Worm (Caenorhabditis elegans): Measurements from ENCODE around the gene R151.1.

DNA sequence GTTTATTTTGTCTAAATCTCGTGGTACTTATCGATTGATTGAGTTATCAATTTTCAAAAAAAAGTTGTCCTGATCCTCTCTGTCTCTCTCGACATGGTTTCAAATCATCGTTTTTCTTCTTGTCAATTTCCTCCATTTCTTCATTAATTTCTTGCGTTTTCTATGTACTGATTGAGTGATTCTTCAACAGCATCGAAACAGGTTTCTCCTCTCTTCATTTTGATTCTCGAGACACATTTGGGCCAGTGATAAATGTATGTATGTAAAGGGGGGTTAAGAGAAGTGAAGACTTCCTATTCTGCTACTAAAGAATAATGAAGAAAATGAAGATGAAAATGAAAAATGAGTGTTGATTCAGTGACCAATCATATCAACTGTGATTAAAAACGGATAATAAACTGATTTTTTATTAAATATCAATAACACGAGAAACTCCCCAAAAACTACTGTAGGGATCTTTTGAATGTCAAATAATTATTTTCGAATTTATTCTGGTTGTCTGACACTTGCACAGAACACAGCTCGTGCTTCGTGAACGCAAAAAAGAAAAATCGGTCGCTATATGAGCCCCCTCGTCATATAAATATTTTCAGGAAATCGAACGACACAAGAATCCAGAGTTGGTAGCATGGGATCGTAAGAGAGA lies 13.1 kb upstream of the R151.1 start:
- TF ChIP-seq ets-7 (tag; optimal IDR thresholded peaks at IDR 0.05) (no peak), ceh-36 (tag; optimal IDR thresholded peaks at IDR 0.05) (no peak), ceh-13 (GFP tag; optimal IDR thresholded peaks at IDR 0.05) (no peak), tbx-37 (GFP tag; conservative IDR thresholded peaks at IDR 0.05) (no peak), ama-1 (optimal IDR thresholded peaks at IDR 0.05) (no peak), flt-1 (GFP tag; IDR thresholded peaks at IDR 0.05) (no peak), hnd-1 (tag; optimal IDR thresholded peaks at IDR 0.05) (no peak), pes-1 (GFP tag; IDR thresholded peaks at IDR 0.05) (no peak), tra-4 (tag; optimal IDR thresholded peaks at IDR 0.05) (no peak), sea-1 (GFP tag; conservative IDR thresholded peaks at IDR 0.05) (no peak), F13C5.2 (tag; optimal IDR thresholded peaks at IDR 0.05) (no peak), hmbx-1 (tag; optimal IDR thresholded peaks at IDR 0.05) (no peak), scrt-1 (GFP tag; IDR thresholded peaks at IDR 0.05) (no peak)
